Fruit fly (Drosophila melanogaster) whole organism, prepupa: ENCODE data around the gene Art9.

Experiments used
- CG16779 ChIP-seq: fragments of 200-800 bp; sonication (Bioruptor generic); optimal IDR thresholded peaks from 3 replicates; lab custom pipeline; 2017; ENCODE audit warnings: missing biosample characterization, mild to moderate bottlenecking, missing genetic modification characterization
- Ets96B ChIP-seq: fragments of 200-800 bp; optimal IDR thresholded peaks from 2 replicates; lab custom pipeline; 2019; ENCODE audit warnings: missing biosample characterization, mild to moderate bottlenecking, missing genetic modification characterization, moderate library complexity

- TF ChIP-seq CG16779 (tag; lab: Kevin White, UChicago), result no peak
- peak; percentile 63 for TF ChIP-seq Ets96B
These were observed 1.9 kb downstream of the Art9 start for dm6 chr3R:13941390-13941789.
